Worm (Caenorhabditis elegans): ENCODE measurements around the gene R06F6.14.

Gene R06F6.14

DNA sequence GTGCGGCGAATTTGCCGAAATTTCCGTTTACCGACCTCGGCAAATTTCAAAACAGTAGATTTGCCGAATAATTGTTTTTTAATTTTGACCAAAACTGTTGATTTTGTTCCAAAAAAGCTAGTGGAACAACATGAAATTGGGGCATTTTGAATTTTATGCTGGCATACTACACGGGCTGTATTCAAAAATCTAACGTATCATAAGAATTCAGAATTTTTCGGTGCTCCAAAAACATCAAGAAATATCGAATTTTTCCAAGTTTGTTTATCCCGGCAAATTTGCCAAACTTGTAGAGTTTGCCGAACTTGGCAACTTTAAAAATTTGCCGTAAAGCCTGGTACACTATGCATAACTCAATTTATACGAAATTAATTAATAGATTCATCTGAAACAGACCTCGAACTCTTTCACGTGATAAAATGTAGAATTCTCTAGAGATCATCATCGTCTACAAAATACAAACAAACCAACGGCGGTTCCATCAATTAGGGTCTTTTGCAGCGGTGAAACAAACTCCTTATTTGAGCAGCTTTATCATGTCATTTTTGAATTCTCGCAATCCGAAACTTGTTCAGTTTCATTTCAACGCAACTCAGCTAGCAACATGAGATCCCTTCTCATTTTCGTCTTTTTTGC lies at the start of gene R06F6.14:
Gene R06F6.14, plus strand, starts transcription at position 586 of the 636 bp plus-strand sequence.
- TF ChIP-seq unc-62 (GFP tag; optimal IDR thresholded peaks at IDR 0.05): no peak

ce11 chrII:10759425-10759824 lies 49.7 kb upstream of the R06F6.14 start:
- TF ChIP-seq unc-62 (GFP tag; optimal IDR thresholded peaks at IDR 0.05): no peak

- TF ChIP-seq unc-62 (GFP tag; optimal IDR thresholded peaks at IDR 0.05): no peak
These were observed 48.3 kb upstream of the R06F6.14 start for ce11 chrII:10760801-10761200.

ce11 chrII:10761653-10762052 lies 47.4 kb upstream of the R06F6.14 start:
- no peak for TF ChIP-seq unc-62 (GFP tag; optimal IDR thresholded peaks at IDR 0.05)

- no peak for TF ChIP-seq unc-62 (GFP tag; optimal IDR thresholded peaks at IDR 0.05)
These were observed 43.9 kb upstream of the R06F6.14 start for ce11 chrII:10765238-10765637.

DNA sequence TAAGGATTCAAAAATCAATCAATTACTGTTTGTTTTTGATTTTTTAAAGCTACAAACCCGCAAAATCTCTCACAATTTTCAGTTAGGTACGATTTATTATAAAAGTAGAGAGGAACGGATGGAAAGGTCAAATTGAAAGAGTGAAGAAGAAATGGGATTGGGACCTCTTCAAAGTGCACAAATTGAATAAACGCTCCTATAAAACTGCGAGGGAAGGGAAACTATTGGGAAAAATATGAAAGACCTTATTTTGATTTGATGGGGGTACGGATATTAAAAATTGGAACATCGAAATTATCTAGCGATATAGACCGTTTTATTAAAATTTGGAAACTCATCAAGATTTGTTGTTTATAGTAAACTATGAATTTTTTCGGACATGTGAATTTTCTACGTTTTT lies 42.3 kb upstream of the R06F6.14 start:
- TF ChIP-seq unc-62 (GFP tag; optimal IDR thresholded peaks at IDR 0.05): no peak

- no peak for TF ChIP-seq unc-62 (GFP tag; optimal IDR thresholded peaks at IDR 0.05)
These were observed 41.1 kb upstream of the R06F6.14 start for ce11 chrII:10767977-10768376.

- no peak for TF ChIP-seq unc-62 (GFP tag; optimal IDR thresholded peaks at IDR 0.05)
These were observed 39.8 kb upstream of the R06F6.14 start for ce11 chrII:10769291-10769690.

DNA sequence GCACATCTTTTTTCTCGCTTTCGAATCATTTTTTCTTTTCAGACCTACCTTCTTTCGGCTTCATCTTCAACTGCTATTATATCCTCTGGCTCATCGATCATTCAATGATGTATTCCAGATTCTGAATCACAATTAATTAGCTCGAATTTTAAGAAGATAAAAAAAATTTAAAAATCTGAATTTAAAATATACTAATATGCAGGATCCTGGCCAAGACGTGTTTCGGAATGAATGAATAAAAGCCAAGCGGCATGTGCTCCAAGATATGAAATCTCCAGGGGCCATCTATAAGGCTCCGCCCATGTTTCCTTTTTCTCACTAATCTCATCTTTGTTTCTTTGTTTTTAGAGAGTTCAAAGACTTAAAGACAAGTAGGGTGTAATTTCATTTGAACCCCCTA lies 31.1 kb upstream of the R06F6.14 start, which contains the start of gene mpz-1:
Gene mpz-1, minus strand, starts transcription at position 101 of the 400 bp plus-strand sequence.
- TF ChIP-seq unc-62 (GFP tag; optimal IDR thresholded peaks at IDR 0.05): no peak

ce11 chrII:10783201-10783962 lies 25.7 kb upstream of the R06F6.14 start, which contains the start of gene ect-2:
ect-2 (minus strand) TSS chrII:10783962.
- TF ChIP-seq unc-62 (GFP tag; optimal IDR thresholded peaks at IDR 0.05): no peak

DNA sequence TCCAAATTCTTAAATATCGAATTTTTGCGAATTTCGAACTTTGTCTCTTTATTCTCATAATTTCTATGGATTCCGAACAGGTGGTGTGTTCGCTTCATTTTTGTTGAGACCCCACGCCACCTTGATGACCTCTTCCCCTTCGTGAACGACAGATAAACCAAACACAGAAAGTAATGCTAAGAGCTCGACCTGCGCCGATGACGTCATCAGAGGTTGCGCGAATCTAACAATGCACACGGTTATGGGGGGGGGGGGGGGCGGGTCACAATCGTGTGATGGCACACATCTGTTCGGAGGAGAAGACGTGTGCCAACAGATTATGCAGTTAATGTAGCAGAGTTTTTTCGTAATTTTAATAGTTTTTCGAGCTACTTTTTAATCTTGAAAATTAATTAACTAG lies 24.8 kb upstream of the R06F6.14 start:
- TF ChIP-seq unc-62 (GFP tag; optimal IDR thresholded peaks at IDR 0.05): no peak

- TF ChIP-seq unc-62 (GFP tag; optimal IDR thresholded peaks at IDR 0.05): no peak
These were observed 24.2 kb upstream of the R06F6.14 start, which contains the start of gene cdl-1 for ce11 chrII:10784780-10785463. cdl-1 (plus strand) TSS chrII:10785452.

DNA sequence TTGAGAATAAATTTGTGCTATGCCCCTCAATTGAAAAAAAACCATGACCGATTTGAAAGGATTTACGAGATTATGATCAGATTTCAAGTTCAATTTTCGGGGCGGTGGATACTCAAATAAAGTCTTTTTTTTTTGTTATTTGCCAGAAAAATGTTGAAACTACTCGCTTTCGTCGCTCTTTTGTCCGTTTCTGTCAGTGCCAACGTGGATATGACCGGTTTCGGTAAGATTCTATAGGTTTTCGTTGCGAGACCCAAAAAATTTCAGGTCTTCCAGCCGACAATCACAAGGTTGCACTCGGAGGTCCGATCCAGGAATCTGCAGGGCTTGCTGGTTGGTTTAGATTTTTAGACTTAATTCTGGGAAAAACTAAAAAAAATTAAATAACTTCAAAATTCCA lies 21.9 kb upstream of the R06F6.14 start, which contains the start of gene tag-209:
Gene tag-209, plus strand, starts transcription at position 73 of the 400 bp plus-strand sequence.
- TF ChIP-seq unc-62 (GFP tag; optimal IDR thresholded peaks at IDR 0.05): no peak

ce11 chrII:10792611-10793010 lies 16.5 kb upstream of the R06F6.14 start:
- no peak for TF ChIP-seq unc-62 (GFP tag; optimal IDR thresholded peaks at IDR 0.05)

ce11 chrII:10793393-10793792 lies 15.7 kb upstream of the R06F6.14 start, which contains the start of gene vps-11:
vps-11 (minus strand) TSS chrII:10793493.
- no peak for TF ChIP-seq unc-62 (GFP tag; optimal IDR thresholded peaks at IDR 0.05)

DNA sequence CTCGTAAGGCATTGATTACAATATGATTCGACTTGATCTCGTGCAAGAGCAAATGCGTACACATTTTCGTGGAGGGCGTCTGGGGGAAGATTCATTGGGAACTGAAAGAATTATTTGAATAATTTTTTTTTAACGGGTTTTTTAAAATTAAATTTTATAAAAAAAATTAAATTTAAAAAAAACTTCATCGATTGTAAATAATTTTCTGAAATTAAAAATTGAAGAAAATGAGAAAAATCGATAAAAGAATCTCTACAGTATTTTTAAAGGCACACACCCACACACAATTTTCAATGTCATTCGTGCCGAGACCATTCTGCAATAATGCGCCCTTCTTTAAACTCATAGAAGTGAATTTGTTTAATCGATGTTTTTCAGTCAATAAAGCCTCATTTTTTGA lies 12.9 kb upstream of the R06F6.14 start, which contains the start of gene set-14:
Gene set-14, minus strand, starts transcription at position 101 of the 400 bp plus-strand sequence.
- TF ChIP-seq unc-62 (GFP tag; optimal IDR thresholded peaks at IDR 0.05): no peak

Data from whole organism, dauer.